Worm (Caenorhabditis elegans) whole organism, mixed stage, embryonic: ENCODE measurements around the gene immt-2.

Experiments
- M03D4.4 ChIP-seq: sonication (generic microtip); optimal IDR thresholded peaks from 2 replicates; lab custom pipeline; 2017; ENCODE audit warnings: mild to moderate bottlenecking, missing genetic modification characterization, missing compliant biosample characterization
- bed-3 ChIP-seq: fragments of 200-800 bp; sonication (Bioruptor generic); optimal IDR thresholded peaks from 3 replicates; lab custom pipeline; 2018; ENCODE audit warnings: mild to moderate bottlenecking, missing genetic modification characterization, moderate library complexity, missing compliant biosample characterization
- blmp-1 ChIP-seq: fragments of 150-350 bp; optimal IDR thresholded peaks from 2 replicates; lab custom pipeline; 2014; ENCODE audit warnings: missing biosample characterization, missing genetic modification characterization
- ceh-39 ChIP-seq: fragments of 150-350 bp; optimal IDR thresholded peaks from 2 replicates; lab custom pipeline; 2014; ENCODE audit warnings: missing biosample characterization, missing genetic modification characterization
- ces-1 ChIP-seq: fragments of 150-350 bp; optimal IDR thresholded peaks from 2 replicates; lab custom pipeline; 2014; ENCODE audit warnings: missing biosample characterization, missing genetic modification reagents, missing genetic modification characterization
- cnd-1 ChIP-seq: fragments of 200-800 bp; sonication (Bioruptor generic); optimal IDR thresholded peaks from 2 replicates; lab custom pipeline; 2018; ENCODE audit warnings: mild to moderate bottlenecking, missing genetic modification characterization, missing compliant biosample characterization
- drap-1 ChIP-seq: fragments of 200-800 bp; sonication (Bioruptor generic); optimal IDR thresholded peaks from 3 replicates; lab custom pipeline; 2018; ENCODE audit warnings: mild to moderate bottlenecking, missing genetic modification characterization, missing compliant biosample characterization
- elt-1 ChIP-seq: sonication (generic microtip); optimal IDR thresholded peaks from 2 replicates; lab custom pipeline; 2017; ENCODE audit warnings: missing genetic modification characterization, mild to moderate bottlenecking, missing compliant biosample characterization, antibody characterized with exemption, moderate library complexity, borderline replicate concordance; ENCODE audit not compliant: insufficient read depth
- elt-3 ChIP-seq: fragments of 150-350 bp; optimal IDR thresholded peaks from 2 replicates; lab custom pipeline; 2014; ENCODE audit warnings: missing biosample characterization, missing genetic modification characterization
- flh-1 ChIP-seq: fragments of 200-800 bp; sonication (Bioruptor generic); optimal IDR thresholded peaks from 2 replicates; lab custom pipeline; 2018; ENCODE audit warnings: mild to moderate bottlenecking, missing genetic modification characterization, moderate library complexity, missing compliant biosample characterization
- ham-2 ChIP-seq: fragments of 200-800 bp; sonication (Bioruptor generic); optimal IDR thresholded peaks from 2 replicates; lab custom pipeline; 2018; ENCODE audit warnings: mild to moderate bottlenecking, missing genetic modification characterization, missing compliant biosample characterization
- hlh-1 ChIP-seq: fragments of 150-350 bp; optimal IDR thresholded peaks from 2 replicates; lab custom pipeline; 2014; ENCODE audit warnings: missing biosample characterization, missing genetic modification reagents, missing genetic modification characterization
- lin-13 ChIP-seq: fragments of 150-350 bp; optimal IDR thresholded peaks from 2 replicates; lab custom pipeline; 2014; ENCODE audit warnings: missing biosample characterization, missing genetic modification characterization
- lin-32 ChIP-seq: fragments of 200-800 bp; sonication (Bioruptor generic); optimal IDR thresholded peaks from 2 replicates; lab custom pipeline; 2018; ENCODE audit warnings: mild to moderate bottlenecking, missing genetic modification characterization, missing compliant biosample characterization
- lsy-2 ChIP-seq: fragments of 150-350 bp; optimal IDR thresholded peaks from 2 replicates; lab custom pipeline; 2014; ENCODE audit warnings: missing biosample characterization, missing genetic modification characterization
- mab-5 ChIP-seq: fragments of 150-350 bp; optimal IDR thresholded peaks from 2 replicates; lab custom pipeline; 2014; ENCODE audit warnings: missing biosample characterization, missing genetic modification characterization
- mls-2 ChIP-seq: sonication (generic microtip); optimal IDR thresholded peaks from 2 replicates; lab custom pipeline; 2016; ENCODE audit warnings: mild to moderate bottlenecking, missing genetic modification characterization, moderate library complexity, missing compliant biosample characterization
- nhr-12 ChIP-seq: fragments of 150-350 bp; optimal IDR thresholded peaks from 2 replicates; lab custom pipeline; 2014; ENCODE audit warnings: missing biosample characterization, missing genetic modification characterization
- nhr-2 ChIP-seq: fragments of 150-350 bp; optimal IDR thresholded peaks from 2 replicates; lab custom pipeline; 2014; ENCODE audit warnings: missing biosample characterization, missing genetic modification characterization
- nhr-237 ChIP-seq: fragments of 150-350 bp; optimal IDR thresholded peaks from 2 replicates; lab custom pipeline; 2014; ENCODE audit warnings: missing biosample characterization, missing genetic modification characterization
- nhr-28 ChIP-seq: fragments of 150-350 bp; optimal IDR thresholded peaks from 2 replicates; lab custom pipeline; 2014; ENCODE audit warnings: missing biosample characterization, missing genetic modification characterization
- pha-4 ChIP-seq: fragments of 150-350 bp; optimal IDR thresholded peaks from 2 replicates; lab custom pipeline; 2018; ENCODE audit warnings: missing biosample characterization, missing genetic modification reagents, missing genetic modification characterization
- sem-2 ChIP-seq: fragments of 200-800 bp; sonication (Bioruptor generic); optimal IDR thresholded peaks from 2 replicates; lab custom pipeline; 2018; ENCODE audit warnings: mild to moderate bottlenecking, missing genetic modification characterization, missing compliant biosample characterization
- sptf-1 ChIP-seq: sonication (generic microtip); optimal IDR thresholded peaks from 2 replicates; lab custom pipeline; 2017; ENCODE audit warnings: mild to moderate bottlenecking, missing genetic modification characterization, moderate library complexity, missing compliant biosample characterization
- tbx-8 ChIP-seq: fragments of 200-800 bp; sonication (Bioruptor generic); optimal IDR thresholded peaks from 2 replicates; lab custom pipeline; 2018; ENCODE audit warnings: mild to moderate bottlenecking, missing genetic modification characterization, moderate library complexity, missing compliant biosample characterization
- unc-120 ChIP-seq: sonication (generic microtip); optimal IDR thresholded peaks from 2 replicates; lab custom pipeline; 2017; ENCODE audit warnings: missing genetic modification characterization, missing compliant biosample characterization; ENCODE audit not compliant: poor library complexity, severe bottlenecking
- unc-39 ChIP-seq: fragments of 150-350 bp; optimal IDR thresholded peaks from 2 replicates; lab custom pipeline; 2014; ENCODE audit warnings: missing biosample characterization, missing genetic modification characterization
- unc-62 ChIP-seq: fragments of 150-350 bp; optimal IDR thresholded peaks from 2 replicates; lab custom pipeline; 2014; ENCODE audit warnings: missing biosample characterization, missing genetic modification reagents, missing genetic modification characterization
- zip-8 ChIP-seq: fragments of 150-350 bp; optimal IDR thresholded peaks from 2 replicates; lab custom pipeline; 2014; ENCODE audit warnings: missing biosample characterization, missing genetic modification characterization
- ztf-11 ChIP-seq: fragments of 150-350 bp; optimal IDR thresholded peaks from 2 replicates; lab custom pipeline; 2014; ENCODE audit warnings: missing biosample characterization, missing genetic modification characterization

Gene immt-2

DNA sequence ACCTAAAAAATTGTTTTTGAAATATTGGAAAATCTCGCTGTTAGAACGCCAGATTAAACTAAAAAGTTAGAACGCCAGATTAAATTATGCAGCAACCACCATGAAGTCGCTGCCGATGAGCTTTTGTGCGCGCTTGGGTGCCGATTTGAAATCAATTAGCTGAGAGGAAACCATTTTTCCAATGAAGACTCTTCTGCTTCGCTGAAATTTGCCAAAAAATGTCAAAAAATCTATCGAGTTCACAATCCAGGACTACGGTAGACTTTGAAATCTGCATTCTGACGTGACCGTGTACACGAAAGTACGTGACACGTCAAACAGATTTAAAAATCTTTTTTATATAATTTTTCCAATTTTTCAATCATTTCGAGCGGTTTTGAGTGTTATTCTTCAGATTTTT, at the start of gene immt-2:
TSS of gene immt-2 (plus strand) at position 301 of the 400 bp plus-strand sequence.
- TF ChIP-seq lsy-2 (tag; lab: Kevin White, UChicago), result no peak
- no peak for TF ChIP-seq hlh-1
- no peak for TF ChIP-seq tbx-8 (GFP tag; lab: Kevin White, UChicago)
- TF ChIP-seq sem-2 (GFP tag; lab: Kevin White, UChicago), result no peak
- TF ChIP-seq elt-1, result no peak
- no peak for TF ChIP-seq nhr-2
- no peak for TF ChIP-seq mab-5 (tag; lab: Kevin White, UChicago)
- TF ChIP-seq blmp-1 (tag; lab: Kevin White, UChicago), result no peak
- TF ChIP-seq flh-1 (GFP tag; lab: Kevin White, UChicago), result no peak
- no peak for TF ChIP-seq unc-62
- TF ChIP-seq pha-4 (tag; lab: Kevin White, UChicago), result no peak
- no peak for TF ChIP-seq ztf-11
- TF ChIP-seq M03D4.4 (tag; lab: Kevin White, UChicago), result no peak
- no peak for TF ChIP-seq ham-2 (GFP tag; lab: Kevin White, UChicago)
- no peak for TF ChIP-seq ces-1 (GFP tag; lab: Kevin White, UChicago)
- TF ChIP-seq sptf-1, result no peak
- TF ChIP-seq lin-32 (GFP tag; lab: Kevin White, UChicago), result no peak
- TF ChIP-seq, all 35 proteins: peak for 0

DNA sequence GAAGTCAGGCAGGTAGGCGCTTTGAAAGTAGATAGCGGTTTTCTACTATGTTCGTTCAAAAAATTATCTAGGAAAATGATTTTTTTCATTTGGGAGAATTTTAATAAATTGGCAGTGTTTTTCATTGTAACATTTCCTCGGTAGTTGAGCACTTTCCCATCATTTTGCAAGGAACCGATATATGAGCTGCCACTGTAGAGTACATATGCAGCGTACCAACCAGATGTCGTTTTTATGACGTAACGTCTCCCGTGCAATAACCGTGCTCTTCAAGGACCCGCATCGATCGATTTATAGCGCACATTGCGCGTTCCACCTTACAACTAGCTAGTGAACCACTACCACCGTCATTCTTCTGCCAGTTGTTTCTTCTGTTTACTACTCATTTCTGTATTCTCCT, 46.9 kb upstream of the immt-2 start, which contains the start of gene T25E12.6:
TSS of gene T25E12.6 (plus strand) at position 301 of the 400 bp plus-strand sequence.
- TF ChIP-seq zip-8 (tag; lab: Kevin White, UChicago), result peak; percentile 41
- TF ChIP-seq ham-2 (GFP tag; lab: Kevin White, UChicago), result no peak
- no peak for TF ChIP-seq hlh-1
- TF ChIP-seq ceh-39 (tag; lab: Kevin White, UChicago), result peak; percentile 25
- TF ChIP-seq elt-3 (tag; lab: Kevin White, UChicago), result no peak
- TF ChIP-seq sptf-1, result no peak
- no peak for TF ChIP-seq unc-62
- TF ChIP-seq unc-120 (tag; lab: Kevin White, UChicago), result no peak
- TF ChIP-seq pha-4 (tag; lab: Kevin White, UChicago), result no peak
- TF ChIP-seq cnd-1 (tag; lab: Kevin White, UChicago), result peak; percentile 46
- TF ChIP-seq blmp-1 (tag; lab: Kevin White, UChicago), result no peak
- no peak for TF ChIP-seq drap-1 (GFP tag; lab: Kevin White, UChicago)
- no peak for TF ChIP-seq nhr-2
- TF ChIP-seq unc-39 (tag; lab: Kevin White, UChicago), result no peak
- TF ChIP-seq nhr-28 (tag; lab: Kevin White, UChicago), result no peak
- no peak for TF ChIP-seq flh-1 (GFP tag; lab: Kevin White, UChicago)

DNA sequence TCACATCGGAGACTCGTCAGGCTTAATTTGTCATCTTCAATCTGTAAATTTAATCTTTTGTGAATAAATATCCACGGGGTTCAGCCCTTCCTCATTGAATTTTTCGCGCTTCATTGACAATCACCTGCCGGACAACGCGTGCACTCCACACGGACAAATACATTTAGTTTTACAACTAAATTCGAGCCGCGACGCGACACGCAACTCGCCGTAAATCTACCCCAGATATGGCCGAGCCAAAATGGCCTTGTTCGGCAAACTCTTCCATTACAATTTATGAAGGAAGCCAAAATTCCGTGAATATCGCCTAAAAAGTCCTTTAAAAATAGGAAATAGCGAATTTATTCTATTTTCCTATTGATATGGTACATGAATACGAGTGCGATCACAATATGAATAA, 44.3 kb upstream of the immt-2 start:
- TF ChIP-seq lin-13 (no peak), nhr-2 (no peak), drap-1 (GFP tag; lab: Kevin White, UChicago) (no peak), sptf-1 (no peak), mls-2 (tag; lab: Kevin White, UChicago) (no peak), lsy-2 (tag; lab: Kevin White, UChicago) (no peak), ces-1 (GFP tag; lab: Kevin White, UChicago) (no peak), ham-2 (GFP tag; lab: Kevin White, UChicago) (no peak), nhr-12 (tag; lab: Kevin White, UChicago) (no peak), flh-1 (GFP tag; lab: Kevin White, UChicago) (no peak), lin-32 (GFP tag; lab: Kevin White, UChicago) (no peak), blmp-1 (tag; lab: Kevin White, UChicago) (no peak), unc-120 (tag; lab: Kevin White, UChicago) (no peak), unc-62 (no peak), elt-3 (tag; lab: Kevin White, UChicago) (no peak)

DNA sequence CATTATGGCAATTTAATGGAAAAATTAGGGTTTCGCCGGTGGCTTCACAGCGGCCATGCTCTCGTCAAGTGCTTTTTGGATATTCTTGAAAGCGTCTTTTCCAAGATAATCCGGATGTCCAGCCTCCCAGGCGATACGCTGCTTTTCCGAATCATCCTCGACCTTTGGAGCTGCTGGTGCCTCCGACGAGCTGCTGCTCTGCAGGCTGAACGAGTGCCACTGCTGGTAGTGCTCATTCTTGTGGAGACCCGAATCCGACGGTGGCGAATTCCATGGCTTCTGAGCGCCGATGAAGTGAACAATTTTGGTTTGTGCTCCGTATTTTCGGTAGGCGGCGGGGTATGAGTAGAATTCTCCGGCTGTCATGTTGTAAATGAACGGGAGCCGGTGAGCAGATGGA, 43.9 kb upstream of the immt-2 start:
- TF ChIP-seq elt-1, result no peak
- no peak for TF ChIP-seq ham-2 (GFP tag; lab: Kevin White, UChicago)
- TF ChIP-seq hlh-1, result no peak
- no peak for TF ChIP-seq drap-1 (GFP tag; lab: Kevin White, UChicago)
- TF ChIP-seq elt-3 (tag; lab: Kevin White, UChicago), result no peak
- TF ChIP-seq mls-2 (tag; lab: Kevin White, UChicago), result no peak
- TF ChIP-seq, all 35 proteins: peak for 0

DNA sequence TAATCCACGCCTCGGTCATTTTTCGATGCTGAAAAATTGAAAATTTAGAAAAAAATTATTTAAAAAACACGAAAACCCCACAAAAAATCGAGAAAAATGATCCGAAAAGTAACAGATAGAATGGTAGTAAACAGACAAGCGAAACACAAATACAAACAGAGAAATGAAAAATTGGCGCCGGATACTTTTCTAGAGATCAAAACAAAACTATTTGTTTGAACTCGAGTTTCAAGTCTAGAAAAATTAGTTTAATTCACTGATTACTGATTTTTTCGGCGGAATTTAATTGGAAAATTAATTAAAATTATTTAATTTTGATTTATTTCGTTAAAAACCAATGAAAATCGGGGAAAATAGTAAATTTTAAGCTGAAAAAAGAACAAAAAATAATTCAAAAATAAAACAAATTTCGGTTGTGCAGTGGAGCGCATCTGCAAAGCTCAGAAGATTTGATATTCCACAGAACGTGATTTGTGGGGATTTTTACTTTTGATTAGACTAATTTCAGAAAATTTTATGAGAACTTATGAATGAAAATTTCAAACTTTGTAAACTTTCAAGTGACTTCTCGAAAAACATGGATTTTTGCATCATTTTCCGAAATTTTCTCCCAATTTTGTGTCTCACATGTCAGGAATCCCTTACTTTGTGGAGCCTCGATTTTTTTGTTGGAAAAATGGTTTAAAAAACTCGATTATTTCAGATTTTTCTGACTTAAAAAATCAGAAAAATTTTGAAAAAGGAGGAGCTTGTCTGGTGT, 42.7 kb upstream of the immt-2 start, which contains the start of gene gyg-2:
TSS of gene gyg-2 (minus strand) at position 28 of the 760 bp plus-strand sequence.
- TF ChIP-seq nhr-28 (tag; lab: Kevin White, UChicago) (no peak), elt-1 (no peak), unc-120 (tag; lab: Kevin White, UChicago) (no peak), blmp-1 (tag; lab: Kevin White, UChicago) (no peak), flh-1 (GFP tag; lab: Kevin White, UChicago) (no peak), zip-8 (tag; lab: Kevin White, UChicago) (no peak), mab-5 (tag; lab: Kevin White, UChicago) (no peak), hlh-1 (no peak), bed-3 (no peak), tbx-8 (GFP tag; lab: Kevin White, UChicago) (no peak), unc-62 (no peak), M03D4.4 (tag; lab: Kevin White, UChicago) (no peak), elt-3 (tag; lab: Kevin White, UChicago) (no peak), nhr-12 (tag; lab: Kevin White, UChicago) (no peak), unc-39 (tag; lab: Kevin White, UChicago) (no peak), lin-13 (no peak), ceh-39 (tag; lab: Kevin White, UChicago) (no peak), nhr-237 (tag; lab: Kevin White, UChicago) (no peak)
- TF ChIP-seq, all 35 proteins: peak for 0
